Fruit fly (Drosophila melanogaster) whole organism, adult: ENCODE measurements around the gene CG32074.
"Not testable (repeated sequence)": the region's sequence is repeated elsewhere in the genome, so short reads cannot be mapped to it uniquely, and the experiment has no call there.

ENCODE experiments used
- CG12768 ChIP-seq: fragments of 200-800 bp; sonication (Bioruptor generic); optimal IDR thresholded peaks from 2 replicates; lab custom pipeline; 2017; ENCODE audit warnings: missing biosample characterization, missing genetic modification characterization, mild to moderate bottlenecking, moderate library complexity, missing genetic modification reagents
- CG1620 ChIP-seq: fragments of 200-800 bp; sonication (Bioruptor generic); optimal IDR thresholded peaks from 2 replicates; lab custom pipeline; 2016; ENCODE audit warnings: missing biosample characterization, missing genetic modification characterization
- CG5204 ChIP-seq: fragments of 200-800 bp; sonication (Bioruptor generic); optimal IDR thresholded peaks from 2 replicates; lab custom pipeline; 2016; ENCODE audit warnings: missing biosample characterization, missing genetic modification characterization
- Clk ChIP-seq: fragments of 200-800 bp; sonication (Bioruptor generic); optimal IDR thresholded peaks from 2 replicates; lab custom pipeline; 2017; ENCODE audit warnings: missing biosample characterization, missing genetic modification characterization
- Crg-1 ChIP-seq: fragments of 200-800 bp; sonication (Bioruptor generic); optimal IDR thresholded peaks from 2 replicates; lab custom pipeline; 2016; ENCODE audit warnings: missing biosample characterization, missing genetic modification characterization
- Mnt ChIP-seq: fragments of 200-800 bp; sonication (Bioruptor generic); optimal IDR thresholded peaks from 2 replicates; lab custom pipeline; 2016; ENCODE audit warnings: missing biosample characterization, mild to moderate bottlenecking, missing genetic modification characterization
- bab1 ChIP-seq: fragments of 200-800 bp; sonication (Bioruptor generic); optimal IDR thresholded peaks from 3 replicates; lab custom pipeline; 2019; ENCODE audit warnings: missing biosample characterization, mild to moderate bottlenecking, missing genetic modification characterization, moderate library complexity
- cic ChIP-seq: fragments of 200-800 bp; sonication (Bioruptor generic); optimal IDR thresholded peaks from 2 replicates; lab custom pipeline; 2017; ENCODE audit warnings: missing biosample characterization, mild to moderate bottlenecking, missing genetic modification characterization, moderate library complexity
- cnc ChIP-seq, 2 experiments: fragments of >200 bp; optimal IDR thresholded peaks; 2 replicates each; lab custom pipeline; 2017
- kay ChIP-seq: fragments of 200-800 bp; sonication (Bioruptor generic); peaks from one replicate; lab custom pipeline; 2016; ENCODE audit warnings: missing biosample characterization, missing genetic modification characterization, borderline replicate concordance
- ovo ChIP-seq: fragments of 200-800 bp; sonication (Bioruptor generic); optimal IDR thresholded peaks from 2 replicates; lab custom pipeline; 2016; ENCODE audit warnings: missing biosample characterization, missing genetic modification characterization
- tj ChIP-seq: fragments of 200-800 bp; sonication (Bioruptor generic); optimal IDR thresholded peaks from 3 replicates; lab custom pipeline; 2017; ENCODE audit warnings: missing biosample characterization, mild to moderate bottlenecking, missing genetic modification characterization, moderate library complexity
- toe ChIP-seq: fragments of 200-800 bp; sonication (Bioruptor generic); optimal IDR thresholded peaks from 2 replicates; lab custom pipeline; 2016; ENCODE audit warnings: missing biosample characterization, missing genetic modification characterization

DNA sequence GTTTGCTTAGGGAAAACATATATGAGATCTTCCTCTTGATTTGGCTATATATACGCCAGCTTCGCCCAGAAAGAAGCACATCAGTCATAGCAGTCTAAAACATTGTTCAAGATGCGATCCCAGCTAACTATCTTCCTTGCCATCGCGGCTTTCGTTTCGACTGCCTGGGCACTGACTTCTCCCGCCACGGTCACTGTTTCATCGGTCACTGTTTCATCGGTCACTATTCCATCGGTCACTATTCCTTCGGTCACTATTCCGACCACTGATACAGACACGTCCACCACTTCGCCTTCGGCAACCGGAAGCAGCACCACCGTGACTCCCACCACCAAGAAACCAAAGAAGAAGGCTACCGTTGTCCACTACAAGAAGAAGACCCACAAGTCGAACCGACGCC lies 2.8 kb upstream of the CG32074 start, which contains the start of gene CG14143:
- TF ChIP-seq Crg-1 (GFP tag; lab: Kevin White, UChicago); ovo (GFP tag; lab: Kevin White, UChicago); Clk; CG1620 (GFP tag; lab: Kevin White, UChicago); tj (GFP tag; lab: Kevin White, UChicago); CG5204 (GFP tag; lab: Kevin White, UChicago); toe (GFP tag; lab: Kevin White, UChicago); kay (GFP tag; lab: Kevin White, UChicago); bab1 (GFP tag; lab: Kevin White, UChicago); cnc (optimal IDR thresholded peaks at IDR 0.05; lab: Kevin White, UChicago); cic (GFP tag; lab: Kevin White, UChicago); Mnt; CG12768 (GFP tag; lab: Kevin White, UChicago): not testable (repeated sequence)
